Fruit fly (Drosophila melanogaster) whole organism, embryonic: ENCODE results near the gene CG17598.

ENCODE experiments used
- CG10274 ChIP-seq: fragments of 200-800 bp; sonication (Bioruptor generic); optimal IDR thresholded peaks from 3 replicates; lab custom pipeline; 2017; ENCODE audit warnings: missing biosample characterization, mild to moderate bottlenecking, missing genetic modification characterization
- CG10431 ChIP-seq: fragments of 200-800 bp; sonication (Bioruptor generic); optimal IDR thresholded peaks from 3 replicates; lab custom pipeline; 2018; ENCODE audit warnings: missing biosample characterization, mild to moderate bottlenecking, missing genetic modification characterization
- CG1233 ChIP-seq: fragments of 200-800 bp; sonication (Bioruptor generic); optimal IDR thresholded peaks from 4 replicates; lab custom pipeline; 2018; ENCODE audit warnings: missing biosample characterization, mild to moderate bottlenecking, missing genetic modification characterization
- CG14441 ChIP-seq: fragments of 200-800 bp; sonication (Bioruptor generic); IDR thresholded peaks from 2 replicates; pipeline ENCODE4 v1.3.6; 2022; ENCODE audit warnings: missing biosample characterization, missing genetic modification characterization
- CG14860 ChIP-seq: fragments of 200-800 bp; sonication (Bioruptor generic); IDR thresholded peaks from 3 replicates; pipeline ENCODE4 v1.3.6; 2022; ENCODE audit warnings: missing biosample characterization, missing genetic modification characterization; ENCODE audit not compliant: partially characterized antibody
- CG1529 ChIP-seq: fragments of 200-800 bp; sonication (Bioruptor generic); optimal IDR thresholded peaks from 3 replicates; lab custom pipeline; 2018; ENCODE audit warnings: missing biosample characterization, missing genetic modification characterization
- CG15696 ChIP-seq: fragments of 200-800 bp; sonication (Bioruptor generic); optimal IDR thresholded peaks from 2 replicates; lab custom pipeline; 2019; ENCODE audit warnings: missing biosample characterization, mild to moderate bottlenecking, missing genetic modification characterization, moderate library complexity
- CG16863 ChIP-seq: fragments of 200-800 bp; sonication (Bioruptor generic); optimal IDR thresholded peaks from 3 replicates; lab custom pipeline; 2016; ENCODE audit warnings: missing biosample characterization, missing genetic modification characterization
- CG30403 ChIP-seq: fragments of 200-800 bp; sonication (Bioruptor generic); optimal IDR thresholded peaks from 3 replicates; lab custom pipeline; 2016; ENCODE audit warnings: missing biosample characterization, missing genetic modification characterization
- CG31441 ChIP-seq: fragments of 200-800 bp; sonication (Bioruptor generic); IDR thresholded peaks from 2 replicates; pipeline ENCODE4 v1.3.6; 2022; ENCODE audit warnings: missing biosample characterization, missing genetic modification characterization
- CG3281 ChIP-seq: fragments of 200-800 bp; sonication (Bioruptor generic); optimal IDR thresholded peaks from 3 replicates; lab custom pipeline; 2017; ENCODE audit warnings: missing biosample characterization, mild to moderate bottlenecking, missing genetic modification characterization
- CG3838 ChIP-seq: fragments of 200-800 bp; sonication (Bioruptor generic); optimal IDR thresholded peaks from 3 replicates; lab custom pipeline; 2016; ENCODE audit warnings: missing biosample characterization, missing genetic modification characterization
- CG3995 ChIP-seq: fragments of 200-800 bp; sonication (Bioruptor generic); optimal IDR thresholded peaks from 3 replicates; lab custom pipeline; 2016; ENCODE audit warnings: missing biosample characterization, missing genetic modification characterization
- CG4617 ChIP-seq: fragments of 200-800 bp; sonication (Bioruptor generic); optimal IDR thresholded peaks from 3 replicates; lab custom pipeline; 2016; ENCODE audit warnings: missing biosample characterization, missing genetic modification characterization, borderline replicate concordance
- CG6689 ChIP-seq: fragments of 200-800 bp; sonication (Bioruptor generic); IDR thresholded peaks from 2 replicates; pipeline ENCODE4 v1.3.6; 2022; ENCODE audit warnings: missing biosample characterization, missing genetic modification characterization
- CG7963 ChIP-seq: fragments of 200-800 bp; sonication (Bioruptor generic); IDR thresholded peaks from 3 replicates; pipeline ENCODE4 v1.3.6; 2022; ENCODE audit warnings: missing biosample characterization, missing genetic modification characterization; ENCODE audit not compliant: partially characterized antibody
- CG8944 ChIP-seq: fragments of 200-800 bp; sonication (Bioruptor generic); optimal IDR thresholded peaks from 3 replicates; lab custom pipeline; 2016; ENCODE audit warnings: missing biosample characterization, missing genetic modification characterization
- CoRest ChIP-seq: fragments of 200-800 bp; sonication (Bioruptor generic); optimal IDR thresholded peaks from 3 replicates; lab custom pipeline; 2018; ENCODE audit warnings: missing biosample characterization, mild to moderate bottlenecking, missing genetic modification characterization, moderate library complexity
- Deaf1 ChIP-seq: fragments of 200-800 bp; optimal IDR thresholded peaks from 3 replicates; lab custom pipeline; 2019; ENCODE audit warnings: missing biosample characterization, mild to moderate bottlenecking, missing genetic modification characterization, moderate library complexity
- E2f1 ChIP-seq: fragments of 200-800 bp; sonication (Bioruptor generic); IDR thresholded peaks from 2 replicates; pipeline ENCODE4 v1.3.6; 2022; ENCODE audit warnings: missing biosample characterization, missing genetic modification characterization
- HmgZ ChIP-seq: fragments of 200-800 bp; sonication (Bioruptor generic); optimal IDR thresholded peaks from 2 replicates; lab custom pipeline; 2018; ENCODE audit warnings: missing biosample characterization, mild to moderate bottlenecking, missing genetic modification characterization
- Hr51 ChIP-seq, 2 experiments: fragments of 200-800 bp; sonication (Bioruptor generic); optimal IDR thresholded peaks; 2 replicates in 1 of 2; 3 replicates in 1 of 2; lab custom pipeline; 2016 to 2018; ENCODE audit warnings: missing biosample characterization in 2 of 2, missing genetic modification characterization in 2 of 2, mild to moderate bottlenecking in 1 of 2, moderate library complexity in 1 of 2
- Hr78 ChIP-seq, 2 experiments: fragments of 200-800 bp in 1 of 2; fragments of >200 bp in 1 of 2; sonication (Bioruptor generic) in 1 of 2; optimal IDR thresholded peaks; 2 replicates each; lab custom pipeline; 2017 to 2019; ENCODE audit warnings: missing biosample characterization in 2 of 2, missing genetic modification characterization in 2 of 2, mild to moderate bottlenecking in 1 of 2, moderate library complexity in 1 of 2
- Lim3 ChIP-seq: fragments of 200-800 bp; sonication (Bioruptor generic); IDR thresholded peaks from 2 replicates; pipeline ENCODE4 v1.3.6; 2022; ENCODE audit warnings: missing biosample characterization, missing genetic modification characterization
- NC2α ChIP-seq: fragments of 200-800 bp; sonication (Bioruptor generic); optimal IDR thresholded peaks from 2 replicates; lab custom pipeline; 2016; ENCODE audit warnings: missing biosample characterization, missing genetic modification characterization
- NC2β ChIP-seq: fragments of 200-800 bp; sonication (Bioruptor generic); optimal IDR thresholded peaks from 2 replicates; lab custom pipeline; 2016; ENCODE audit warnings: missing biosample characterization, missing genetic modification characterization
- Pdp1 ChIP-seq, 2 experiments: fragments of 200-800 bp; sonication (Bioruptor generic); optimal IDR thresholded peaks; 3 replicates each; lab custom pipeline; 2016; ENCODE audit warnings: missing biosample characterization in 2 of 2, missing genetic modification characterization in 2 of 2, mild to moderate bottlenecking in 1 of 2, moderate library complexity in 1 of 2
- Taf1 ChIP-seq: fragments of 200-800 bp; sonication (Bioruptor generic); IDR thresholded peaks from 2 replicates; pipeline ENCODE4 v1.3.6; 2022; ENCODE audit warnings: missing biosample characterization, missing genetic modification characterization
- aop ChIP-seq: fragments of 200-800 bp; sonication (Bioruptor generic); IDR thresholded peaks from 2 replicates; pipeline ENCODE4 v1.3.6; 2022; ENCODE audit warnings: missing biosample characterization, missing genetic modification characterization
- ara ChIP-seq: fragments of 200-800 bp; sonication (Bioruptor generic); IDR thresholded peaks from 2 replicates; pipeline ENCODE4 v1.3.6; 2022; ENCODE audit warnings: missing biosample characterization, missing genetic modification characterization
- ci ChIP-seq: fragments of 200-800 bp; sonication (Bioruptor generic); IDR thresholded peaks from 3 replicates; pipeline ENCODE4 v1.3.6; 2022; ENCODE audit warnings: missing biosample characterization, missing genetic modification characterization
- crc ChIP-seq: fragments of 200-800 bp; sonication (Bioruptor generic); optimal IDR thresholded peaks from 2 replicates; lab custom pipeline; 2016; ENCODE audit warnings: missing biosample characterization, missing genetic modification characterization
- dmrt99B ChIP-seq: fragments of 200-800 bp; sonication (Bioruptor generic); optimal IDR thresholded peaks from 2 replicates; lab custom pipeline; 2018; ENCODE audit warnings: missing biosample characterization, mild to moderate bottlenecking, missing genetic modification characterization, moderate library complexity
- ewg ChIP-seq: fragments of 200-800 bp; sonication (Bioruptor generic); optimal IDR thresholded peaks from 3 replicates; lab custom pipeline; 2017; ENCODE audit warnings: mild to moderate bottlenecking, missing biosample characterization, missing genetic modification reagents, missing genetic modification characterization
- exex ChIP-seq: fragments of 200-800 bp; sonication (Bioruptor generic); optimal IDR thresholded peaks from 4 replicates; lab custom pipeline; 2018; ENCODE audit warnings: missing biosample characterization, mild to moderate bottlenecking, missing genetic modification characterization, moderate library complexity
- fd96Cb ChIP-seq: fragments of 200-800 bp; sonication (Bioruptor generic); optimal IDR thresholded peaks from 2 replicates; lab custom pipeline; 2018; ENCODE audit warnings: missing biosample characterization, mild to moderate bottlenecking, missing genetic modification characterization, moderate library complexity
- gem ChIP-seq: fragments of 200-800 bp; sonication (Bioruptor generic); optimal IDR thresholded peaks from 2 replicates; lab custom pipeline; 2019; ENCODE audit warnings: missing biosample characterization, mild to moderate bottlenecking, missing genetic modification characterization, moderate library complexity
- gsb ChIP-seq: fragments of 200-800 bp; sonication (Bioruptor generic); IDR thresholded peaks from 2 replicates; pipeline ENCODE4 v1.3.6; 2022; ENCODE audit warnings: missing biosample characterization, missing genetic modification characterization
- ind ChIP-seq: fragments of 200-800 bp; sonication (Bioruptor generic); optimal IDR thresholded peaks from 3 replicates; lab custom pipeline; 2016; ENCODE audit warnings: missing biosample characterization, missing genetic modification characterization
- lilli ChIP-seq: fragments of 200-800 bp; sonication (Bioruptor generic); optimal IDR thresholded peaks from 3 replicates; lab custom pipeline; 2016; ENCODE audit warnings: missing biosample characterization, missing genetic modification characterization
- nerfin-2 ChIP-seq: fragments of 200-800 bp; sonication (Bioruptor generic); IDR thresholded peaks from 2 replicates; pipeline ENCODE4 v1.3.6; 2022; ENCODE audit warnings: missing biosample characterization, missing genetic modification characterization; ENCODE audit not compliant: partially characterized antibody
- nmo ChIP-seq: fragments of 200-800 bp; sonication (Bioruptor generic); optimal IDR thresholded peaks from 2 replicates; lab custom pipeline; 2018; ENCODE audit warnings: missing biosample characterization, mild to moderate bottlenecking, missing genetic modification characterization, moderate library complexity
- phol ChIP-seq: fragments of 200-800 bp; sonication (Bioruptor generic); optimal IDR thresholded peaks from 3 replicates; lab custom pipeline; 2018; ENCODE audit warnings: missing biosample characterization, mild to moderate bottlenecking, missing genetic modification characterization, moderate library complexity
- ro ChIP-seq: fragments of 200-800 bp; sonication (Bioruptor generic); IDR thresholded peaks from 2 replicates; pipeline ENCODE4 v1.3.6; 2022; ENCODE audit warnings: missing biosample characterization, missing genetic modification characterization
- slbo ChIP-seq: fragments of 200-800 bp; sonication (Bioruptor generic); IDR thresholded peaks from 2 replicates; pipeline ENCODE4 v1.3.6; 2022; ENCODE audit warnings: missing biosample characterization, missing genetic modification characterization
- slou ChIP-seq: fragments of 200-800 bp; sonication (Bioruptor generic); optimal IDR thresholded peaks from 3 replicates; lab custom pipeline; 2016; ENCODE audit warnings: missing biosample characterization, missing genetic modification characterization
- stc ChIP-seq: fragments of 200-800 bp; sonication (Bioruptor generic); IDR thresholded peaks from 2 replicates; pipeline ENCODE4 v1.3.6; 2022; ENCODE audit warnings: missing biosample characterization, missing genetic modification characterization
- unc-4 ChIP-seq: fragments of 200-800 bp; sonication (Bioruptor generic); IDR thresholded peaks from 2 replicates; pipeline ENCODE4 v1.3.6; 2022; ENCODE audit warnings: missing biosample characterization, missing genetic modification characterization; ENCODE audit not compliant: partially characterized antibody
- unpg ChIP-seq: fragments of 200-800 bp; sonication (Bioruptor generic); optimal IDR thresholded peaks from 3 replicates; lab custom pipeline; 2018; ENCODE audit warnings: missing biosample characterization, mild to moderate bottlenecking, missing genetic modification characterization, moderate library complexity
- wdn ChIP-seq: fragments of 200-800 bp; sonication (Bioruptor generic); IDR thresholded peaks from 2 replicates; pipeline ENCODE4 v1.3.6; 2022; ENCODE audit warnings: missing biosample characterization, missing genetic modification characterization

The CG17598 gene

dm6 chrX:22510776-22511175 lies 29.4 kb downstream of the CG17598 start (continued):
- TF ChIP-seq unc-4 (no peak), gsb (no peak), NC2β (GFP tag; lab: Kevin White, UChicago) (no peak), CG10274 (no peak), CG7963 (no peak), exex (no peak), CG14860 (GFP tag; lab: Robert Waterston, UW) (peak; percentile 40; the same call in 2 of the 3 replicates), E2f1 (no peak), lilli (GFP tag; lab: Kevin White, UChicago) (no peak), CG10431 (no peak), CG3995 (GFP tag; lab: Kevin White, UChicago) (no peak), unpg (GFP tag; lab: Kevin White, UChicago) (no peak), wdn (GFP tag; lab: Robert Waterston, UW) (no peak), Lim3 (GFP tag; lab: Robert Waterston, UW) (no peak), slbo (GFP tag; lab: Robert Waterston, UW) (no peak), Hr51 (GFP tag; optimal IDR thresholded peaks at IDR 0.05; lab: Kevin White, UChicago) (no peak), CG4617 (GFP tag; lab: Kevin White, UChicago) (no peak), nerfin-2 (GFP tag; lab: Robert Waterston, UW) (peak; percentile 62)
- TF ChIP-seq, all 482 proteins: peak for 4

dm6 chrX:22509085-22509484 lies 31.1 kb downstream of the CG17598 start:
- TF ChIP-seq CG1529 (GFP tag; lab: Kevin White, UChicago) (peak; percentile 29), CG6689 (GFP tag; lab: Robert Waterston, UW) (peak; percentile 42), ro (no peak), aop (GFP tag; lab: Robert Waterston, UW) (no peak), crc (GFP tag; lab: Kevin White, UChicago) (no peak), lilli (GFP tag; lab: Kevin White, UChicago) (peak; percentile 14), CG31441 (GFP tag; lab: Robert Waterston, UW) (peak; percentile 42; the same call in 1 of the 2 replicates), CG15696 (tag; lab: Kevin White, UChicago) (peak; percentile 5), HmgZ (tag; lab: Kevin White, UChicago) (no peak), CG16863 (GFP tag; lab: Kevin White, UChicago) (peak; percentile 0), dmrt99B (tag; lab: Kevin White, UChicago) (peak; percentile 61), gem (peak; percentile 65), ewg (peak; percentile 25), CG30403 (GFP tag; lab: Kevin White, UChicago) (peak; percentile 52), CoRest (tag; lab: Kevin White, UChicago) (peak; percentile 30), Taf1 (GFP tag; lab: Robert Waterston, UW) (no peak), CG3281 (GFP tag; lab: Kevin White, UChicago) (no peak), stc (GFP tag; lab: Robert Waterston, UW) (no peak), ind (GFP tag; lab: Kevin White, UChicago) (peak; percentile 37), Deaf1 (tag; lab: Kevin White, UChicago) (no peak), phol (peak; percentile 58), CG3838 (no peak), Pdp1 (GFP tag; optimal IDR thresholded peaks at IDR 0.05; lab: Kevin White, UChicago) (peak; percentile 10 to 20), CG8944 (GFP tag; lab: Kevin White, UChicago) (peak; percentile 2), CG1233 (peak; percentile 10), ci (0 out of 3 replicates have a peak, but pooled peaks have one; percentile 12), slou (no peak), Hr78 (GFP tag; optimal IDR thresholded peaks at IDR 0.05; lab: Kevin White, UChicago) (peak in 1 of 2 experiments; percentile 3), fd96Cb (tag; lab: Kevin White, UChicago) (peak; percentile 34), CG14441 (GFP tag; lab: Robert Waterston, UW) (0 out of 2 replicates have a peak, but pooled peaks have one; percentile 4), NC2α (GFP tag; lab: Kevin White, UChicago) (no peak), nmo (GFP tag; lab: Kevin White, UChicago) (peak; percentile 65), ara (GFP tag; lab: Robert Waterston, UW) (0 out of 2 replicates have a peak, but pooled peaks have one; percentile 32)
